Fruit fly (Drosophila melanogaster) whole organism, embryonic: ENCODE measurements around the gene CG14431.

Experiments used
- CG10366 ChIP-seq: fragments of 200-800 bp; sonication (Bioruptor generic); IDR thresholded peaks from 2 replicates; pipeline ENCODE4 v1.3.6; 2022; ENCODE audit warnings: missing biosample characterization, missing genetic modification characterization
- CG11695 ChIP-seq: fragments of 200-800 bp; sonication (Bioruptor generic); IDR thresholded peaks from 3 replicates; pipeline ENCODE4 v1.3.6; 2022; ENCODE audit warnings: missing biosample characterization, missing genetic modification characterization
- CG13287 ChIP-seq: fragments of 200-800 bp; sonication (Bioruptor generic); IDR thresholded peaks from 2 replicates; pipeline ENCODE4 v1.3.6; 2022; ENCODE audit warnings: missing biosample characterization, missing genetic modification characterization; ENCODE audit not compliant: partially characterized antibody
- CG14965 ChIP-seq: fragments of 200-800 bp; sonication (Bioruptor generic); optimal IDR thresholded peaks from 2 replicates; lab custom pipeline; 2016; ENCODE audit warnings: missing biosample characterization, missing genetic modification characterization, borderline replicate concordance
- CG16813 ChIP-seq: fragments of 200-800 bp; sonication (Bioruptor generic); IDR thresholded peaks from 3 replicates; pipeline ENCODE4 v1.3.6; 2022; ENCODE audit warnings: missing biosample characterization, missing genetic modification characterization; ENCODE audit not compliant: partially characterized antibody
- CG16815 ChIP-seq: fragments of 200-800 bp; sonication (Bioruptor generic); optimal IDR thresholded peaks from 3 replicates; lab custom pipeline; 2017; ENCODE audit warnings: missing biosample characterization, mild to moderate bottlenecking, missing genetic modification characterization
- CG17186 ChIP-seq: fragments of 200-800 bp; sonication (Bioruptor generic); optimal IDR thresholded peaks from 3 replicates; lab custom pipeline; 2017; ENCODE audit warnings: missing biosample characterization, missing genetic modification reagents, missing genetic modification characterization
- CG17612 ChIP-seq: fragments of 200-800 bp; sonication (Bioruptor generic); IDR thresholded peaks from 2 replicates; pipeline ENCODE4 v1.3.6; 2022; ENCODE audit warnings: missing biosample characterization, missing genetic modification characterization
- CG18764 ChIP-seq: fragments of 200-800 bp; sonication (Bioruptor generic); optimal IDR thresholded peaks from 3 replicates; lab custom pipeline; 2016; ENCODE audit warnings: missing biosample characterization, missing genetic modification characterization
- CG3065 ChIP-seq: fragments of 200-800 bp; sonication (Bioruptor generic); optimal IDR thresholded peaks from 2 replicates; lab custom pipeline; 2016; ENCODE audit warnings: missing biosample characterization, missing genetic modification characterization
- CG3995 ChIP-seq: fragments of 200-800 bp; sonication (Bioruptor generic); optimal IDR thresholded peaks from 3 replicates; lab custom pipeline; 2016; ENCODE audit warnings: missing biosample characterization, missing genetic modification characterization
- CG42726 ChIP-seq: fragments of 200-800 bp; sonication (Bioruptor generic); IDR thresholded peaks from 2 replicates; pipeline ENCODE4 v1.3.6; 2022; ENCODE audit warnings: missing biosample characterization, missing genetic modification characterization; ENCODE audit not compliant: partially characterized antibody
- CG4707 ChIP-seq: fragments of 200-800 bp; sonication (Bioruptor generic); optimal IDR thresholded peaks from 2 replicates; lab custom pipeline; 2018; ENCODE audit warnings: missing biosample characterization, mild to moderate bottlenecking, missing genetic modification characterization, moderate library complexity
- CG4854 ChIP-seq: fragments of 200-800 bp; sonication (Bioruptor generic); optimal IDR thresholded peaks from 2 replicates; lab custom pipeline; 2016; ENCODE audit warnings: missing biosample characterization, missing genetic modification characterization, inconsistent platforms
- CG5953 ChIP-seq: fragments of 200-800 bp; sonication (Bioruptor generic); IDR thresholded peaks from 2 replicates; pipeline ENCODE4 v1.3.6; 2022; ENCODE audit warnings: missing biosample characterization, missing genetic modification characterization
- CG6175 ChIP-seq: fragments of 200-800 bp; sonication (Bioruptor generic); IDR thresholded peaks from 3 replicates; pipeline ENCODE4 v1.3.6; 2022; ENCODE audit warnings: missing biosample characterization, missing genetic modification characterization
- CG6654 ChIP-seq: fragments of 200-800 bp; sonication (Bioruptor generic); optimal IDR thresholded peaks from 2 replicates; lab custom pipeline; 2017; ENCODE audit warnings: missing biosample characterization, mild to moderate bottlenecking, missing genetic modification characterization
- CG6683 ChIP-seq: fragments of 200-800 bp; sonication (Bioruptor generic); optimal IDR thresholded peaks from 2 replicates; lab custom pipeline; 2017; ENCODE audit warnings: missing biosample characterization, mild to moderate bottlenecking, missing genetic modification characterization, missing genetic modification reagents
- CG7786 ChIP-seq: fragments of 200-800 bp; sonication (Bioruptor generic); optimal IDR thresholded peaks from 2 replicates; lab custom pipeline; 2016; ENCODE audit warnings: missing biosample characterization, missing genetic modification characterization
- CG7839 ChIP-seq: fragments of 200-800 bp; sonication (Bioruptor generic); optimal IDR thresholded peaks from 3 replicates; lab custom pipeline; 2018; ENCODE audit warnings: missing biosample characterization, mild to moderate bottlenecking, missing genetic modification characterization, moderate library complexity
- CG8281 ChIP-seq: fragments of 200-800 bp; sonication (Bioruptor generic); optimal IDR thresholded peaks from 2 replicates; lab custom pipeline; 2018; ENCODE audit warnings: missing biosample characterization, mild to moderate bottlenecking, missing genetic modification characterization, moderate library complexity
- CG9727 ChIP-seq: fragments of 200-800 bp; sonication (Bioruptor generic); optimal IDR thresholded peaks from 3 replicates; lab custom pipeline; 2017; ENCODE audit warnings: missing biosample characterization, mild to moderate bottlenecking, missing genetic modification characterization
- CTCF ChIP-seq: fragments of 200-800 bp; sonication (Bioruptor generic); optimal IDR thresholded peaks from 2 replicates; lab custom pipeline; 2017; ENCODE audit warnings: missing biosample characterization, mild to moderate bottlenecking, missing genetic modification characterization, moderate library complexity
- Drgx ChIP-seq: fragments of 200-800 bp; sonication (Bioruptor generic); IDR thresholded peaks from 2 replicates; pipeline ENCODE4 v1.3.6; 2022; ENCODE audit warnings: missing biosample characterization, missing genetic modification characterization
- Gsc ChIP-seq: fragments of 200-800 bp; sonication (Bioruptor generic); IDR thresholded peaks from 2 replicates; pipeline ENCODE4 v1.3.6; 2022; ENCODE audit warnings: missing biosample characterization, missing genetic modification characterization
- H2.0 ChIP-seq: fragments of 200-800 bp; sonication (Bioruptor generic); IDR thresholded peaks from 2 replicates; pipeline ENCODE4 v1.3.6; 2022; ENCODE audit warnings: missing biosample characterization, missing genetic modification characterization
- Hmr ChIP-seq: fragments of 200-800 bp; sonication (Bioruptor generic); optimal IDR thresholded peaks from 3 replicates; lab custom pipeline; 2017; ENCODE audit warnings: mild to moderate bottlenecking, missing biosample characterization, missing genetic modification reagents, missing genetic modification characterization
- MBD-R2 ChIP-seq: fragments of 200-800 bp; sonication (Bioruptor generic); IDR thresholded peaks from 2 replicates; pipeline ENCODE4 v1.3.6; 2022; ENCODE audit warnings: missing biosample characterization, missing genetic modification characterization
- Med ChIP-seq: fragments of 200-800 bp; sonication (Bioruptor generic); peaks from one replicate; lab custom pipeline; 2016; ENCODE audit warnings: missing biosample characterization, missing genetic modification characterization, mild to moderate bottlenecking, inconsistent platforms, moderate library complexity
- NK7.1 ChIP-seq: fragments of 200-800 bp; sonication (Bioruptor generic); optimal IDR thresholded peaks from 3 replicates; lab custom pipeline; 2016; ENCODE audit warnings: missing biosample characterization, missing genetic modification characterization
- Oli ChIP-seq: fragments of 200-800 bp; sonication (Bioruptor generic); optimal IDR thresholded peaks from 2 replicates; lab custom pipeline; 2018; ENCODE audit warnings: missing biosample characterization, mild to moderate bottlenecking, missing genetic modification characterization, moderate library complexity
- Ptx1 ChIP-seq: fragments of 200-800 bp; sonication (Bioruptor generic); IDR thresholded peaks from 2 replicates; pipeline ENCODE4 v1.3.6; 2022; ENCODE audit warnings: missing biosample characterization, missing genetic modification characterization
- Ravus ChIP-seq: fragments of 200-800 bp; sonication (Bioruptor generic); IDR thresholded peaks from 2 replicates; pipeline ENCODE4 v1.3.6; 2022; ENCODE audit warnings: missing biosample characterization, missing genetic modification characterization
- Tbp ChIP-seq: fragments of >200 bp; optimal IDR thresholded peaks from 2 replicates; lab custom pipeline; 2018; ENCODE audit warnings: missing biosample characterization, missing genetic modification characterization
- ac ChIP-seq: fragments of 200-800 bp; sonication (Bioruptor generic); optimal IDR thresholded peaks from 3 replicates; lab custom pipeline; 2017; ENCODE audit warnings: missing biosample characterization, mild to moderate bottlenecking, missing genetic modification characterization
- aop ChIP-seq: fragments of 200-800 bp; sonication (Bioruptor generic); IDR thresholded peaks from 2 replicates; pipeline ENCODE4 v1.3.6; 2022; ENCODE audit warnings: missing biosample characterization, missing genetic modification characterization
- ara ChIP-seq: fragments of 200-800 bp; sonication (Bioruptor generic); IDR thresholded peaks from 2 replicates; pipeline ENCODE4 v1.3.6; 2022; ENCODE audit warnings: missing biosample characterization, missing genetic modification characterization
- da ChIP-seq: fragments of 200-800 bp; sonication (Bioruptor generic); optimal IDR thresholded peaks from 2 replicates; lab custom pipeline; 2016; ENCODE audit warnings: missing biosample characterization, missing genetic modification characterization
- dmrt11E ChIP-seq: fragments of 200-800 bp; sonication (Bioruptor generic); optimal IDR thresholded peaks from 3 replicates; lab custom pipeline; 2018; ENCODE audit warnings: missing biosample characterization, mild to moderate bottlenecking, missing genetic modification characterization, moderate library complexity
- ems ChIP-seq: fragments of 200-800 bp; sonication (Bioruptor generic); optimal IDR thresholded peaks from 3 replicates; lab custom pipeline; 2016; ENCODE audit warnings: missing biosample characterization, missing genetic modification characterization
- ewg ChIP-seq: fragments of 200-800 bp; sonication (Bioruptor generic); optimal IDR thresholded peaks from 3 replicates; lab custom pipeline; 2017; ENCODE audit warnings: mild to moderate bottlenecking, missing biosample characterization, missing genetic modification reagents, missing genetic modification characterization
- exex ChIP-seq: fragments of 200-800 bp; sonication (Bioruptor generic); optimal IDR thresholded peaks from 4 replicates; lab custom pipeline; 2018; ENCODE audit warnings: missing biosample characterization, mild to moderate bottlenecking, missing genetic modification characterization, moderate library complexity
- grau ChIP-seq: fragments of 200-800 bp; optimal IDR thresholded peaks from 3 replicates; lab custom pipeline; 2019; ENCODE audit warnings: missing biosample characterization, mild to moderate bottlenecking, missing genetic modification characterization, moderate library complexity
- gsb ChIP-seq: fragments of 200-800 bp; sonication (Bioruptor generic); IDR thresholded peaks from 2 replicates; pipeline ENCODE4 v1.3.6; 2022; ENCODE audit warnings: missing biosample characterization, missing genetic modification characterization
- mam ChIP-seq: fragments of 200-800 bp; sonication (Bioruptor generic); optimal IDR thresholded peaks from 3 replicates; lab custom pipeline; 2016; ENCODE audit warnings: missing biosample characterization, missing genetic modification characterization
- odd ChIP-seq: fragments of 200-800 bp; sonication (Bioruptor generic); optimal IDR thresholded peaks from 2 replicates; lab custom pipeline; 2017; ENCODE audit warnings: missing biosample characterization, mild to moderate bottlenecking, missing genetic modification characterization
- peb ChIP-seq: fragments of 200-800 bp; sonication (Bioruptor generic); IDR thresholded peaks from 2 replicates; pipeline ENCODE4 v1.3.6; 2022; ENCODE audit warnings: missing biosample characterization, missing genetic modification characterization
- repo ChIP-seq: fragments of 200-800 bp; sonication (Bioruptor generic); optimal IDR thresholded peaks from 2 replicates; lab custom pipeline; 2016; ENCODE audit warnings: missing biosample characterization, missing genetic modification characterization
- sisA ChIP-seq: fragments of 200-800 bp; sonication (Bioruptor generic); IDR thresholded peaks from 2 replicates; pipeline ENCODE4 v1.3.6; 2022; ENCODE audit warnings: missing biosample characterization, missing genetic modification characterization
- sob ChIP-seq: fragments of 200-800 bp; sonication (Bioruptor generic); IDR thresholded peaks from 2 replicates; pipeline ENCODE4 v1.3.6; 2022; ENCODE audit warnings: missing biosample characterization, missing genetic modification characterization
- tgo ChIP-seq: fragments of 200-800 bp; sonication (Bioruptor generic); IDR thresholded peaks from 3 replicates; pipeline ENCODE4 v1.3.6; 2022; ENCODE audit warnings: missing biosample characterization, missing genetic modification characterization

CG14431 gene

DNA sequence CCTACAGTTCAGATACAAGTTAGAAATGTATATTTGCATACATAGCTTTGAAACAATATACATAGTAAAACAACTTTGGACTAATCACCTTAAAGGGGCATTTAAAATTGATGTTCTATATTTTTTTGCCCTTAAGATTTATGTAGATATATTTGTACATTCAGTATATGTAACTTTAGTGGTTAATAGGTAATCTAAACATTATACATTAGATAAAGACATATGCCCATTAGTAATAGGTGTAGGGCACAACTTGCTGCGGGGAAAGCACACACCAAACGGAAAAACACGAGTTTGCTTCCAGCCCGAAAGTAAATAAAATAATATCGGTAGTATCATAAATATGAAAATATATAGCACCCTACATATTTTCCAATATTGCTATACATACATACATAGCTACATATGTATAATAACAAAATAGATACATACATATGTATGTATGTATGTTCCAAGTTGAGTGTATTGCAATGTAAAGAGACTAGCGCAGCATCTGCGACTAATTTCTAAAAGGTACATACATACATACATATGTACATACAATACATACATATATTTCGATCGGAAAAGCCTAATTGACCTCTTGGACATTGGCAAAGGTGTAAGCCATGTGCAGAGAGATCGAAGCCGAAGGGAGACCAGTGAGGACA, 44.7 kb upstream of the CG14431 start, which contains the start of gene CG43736 (continued):
- TF ChIP-seq CG11695 (GFP tag; lab: Robert Waterston, UW), result peak; percentile 93
- peak; percentile 93 for TF ChIP-seq CG7786 (GFP tag; lab: Kevin White, UChicago)
- TF ChIP-seq CG17612, result peak; percentile 83
- peak; percentile 84 for TF ChIP-seq repo (GFP tag; lab: Kevin White, UChicago)
- TF ChIP-seq ac (GFP tag; lab: Kevin White, UChicago), result peak; percentile 76
- peak; percentile 20 for TF ChIP-seq da (GFP tag; lab: Kevin White, UChicago)
- TF ChIP-seq CG16815 (GFP tag; lab: Kevin White, UChicago), result peak; percentile 91
- TF ChIP-seq MBD-R2, result peak; percentile 32; the same call in 1 of the 2 replicates
- peak; percentile 93 for TF ChIP-seq ems (GFP tag; lab: Kevin White, UChicago)
- TF ChIP-seq grau, result peak; percentile 97
- peak; percentile 98 for TF ChIP-seq Med (GFP tag; lab: Kevin White, UChicago)
- peak; percentile 89 for TF ChIP-seq CG18764
- peak; percentile 92 for TF ChIP-seq dmrt11E (tag; lab: Kevin White, UChicago)
- TF ChIP-seq odd (GFP tag; lab: Kevin White, UChicago), result peak; percentile 93
- TF ChIP-seq CG10366 (GFP tag; lab: Robert Waterston, UW), result peak; percentile 81
- TF ChIP-seq Tbp (GFP tag; lab: Kevin White, UChicago), result no peak
- peak; percentile 84 for TF ChIP-seq H2.0 (GFP tag; lab: Robert Waterston, UW)
- peak; percentile 89 for TF ChIP-seq CG6683 (GFP tag; lab: Kevin White, UChicago)
- peak; percentile 79 for TF ChIP-seq peb (GFP tag; lab: Robert Waterston, UW)
- peak; percentile 97 for TF ChIP-seq Oli
- peak; percentile 70 for TF ChIP-seq CG5953 (GFP tag; lab: Robert Waterston, UW)
- TF ChIP-seq CG8281 (tag; lab: Kevin White, UChicago), result peak; percentile 90
- peak; percentile 90 for TF ChIP-seq Drgx (GFP tag; lab: Robert Waterston, UW)
- peak; percentile 86 for TF ChIP-seq sob (GFP tag; lab: Robert Waterston, UW)
- TF ChIP-seq gsb (GFP tag; lab: Robert Waterston, UW), result peak; percentile 76
- TF ChIP-seq aop (GFP tag; lab: Robert Waterston, UW), result no peak
- peak; percentile 32 for TF ChIP-seq CG14965 (GFP tag; lab: Kevin White, UChicago)
- TF ChIP-seq sisA (GFP tag; lab: Robert Waterston, UW), result peak; percentile 90
- TF ChIP-seq CG4707 (GFP tag; lab: Kevin White, UChicago), result peak; percentile 88
- peak; percentile 89 for TF ChIP-seq ewg (GFP tag; lab: Kevin White, UChicago)
- TF ChIP-seq CG3995 (GFP tag; lab: Kevin White, UChicago), result peak; percentile 76
- TF ChIP-seq CG16813, result no peak
- no peak for TF ChIP-seq CG42726
- peak; percentile 95 for TF ChIP-seq CG9727
- TF ChIP-seq CG7839 (tag; lab: Kevin White, UChicago), result peak; percentile 98
- TF ChIP-seq CTCF (GFP tag; lab: Kevin White, UChicago), result peak; percentile 65
- TF ChIP-seq CG13287, result no peak
- TF ChIP-seq Gsc (GFP tag; lab: Robert Waterston, UW), result no peak; the same call in 1 of the 2 replicates
- peak; percentile 90 for TF ChIP-seq tgo
- peak; percentile 85 for TF ChIP-seq ara (GFP tag; lab: Robert Waterston, UW)
- TF ChIP-seq Hmr, result peak; percentile 97
- TF ChIP-seq Ravus (GFP tag; lab: Robert Waterston, UW), result peak; percentile 67
- TF ChIP-seq NK7.1, result peak; percentile 91
- TF ChIP-seq CG6654 (GFP tag; lab: Kevin White, UChicago), result peak; percentile 86
- TF ChIP-seq CG6175 (GFP tag; lab: Robert Waterston, UW), result peak; percentile 77; the same call in 2 of the 3 replicates
- peak; percentile 94 for TF ChIP-seq mam (GFP tag; lab: Kevin White, UChicago)
- peak; percentile 82 for TF ChIP-seq CG17186 (GFP tag; lab: Kevin White, UChicago)
- peak; percentile 91 for TF ChIP-seq Ptx1 (GFP tag; lab: Robert Waterston, UW)
- TF ChIP-seq CG3065, result peak; percentile 72
- peak; percentile 79 for TF ChIP-seq exex (tag; lab: Kevin White, UChicago)
- peak; percentile 82 for TF ChIP-seq CG4854 (GFP tag; lab: Kevin White, UChicago)
